Fruit fly (Drosophila melanogaster): ENCODE results near the gene CG7126.

Gene CG7126

dm6 chr3R:18261602-18262001 is 41.0 kb downstream of the CG7126 start:
- TF ChIP-seq toy (GFP tag; IDR thresholded peaks at IDR 0.05) (no peak), crol (GFP tag; IDR thresholded peaks at IDR 0.05) (peak; percentile 54), salm (tag; optimal IDR thresholded peaks at IDR 0.05) (no peak), CG7963 (GFP tag; IDR thresholded peaks at IDR 0.05; ENCODE audit: partially characterized antibody) (no peak), CG6175 (GFP tag; IDR thresholded peaks at IDR 0.05) (no peak), CG4360 (GFP tag; IDR thresholded peaks at IDR 0.05) (peak; percentile 51; the same call in 1 of the 2 replicates), CG8359 (GFP tag; optimal IDR thresholded peaks at IDR 0.05; ENCODE audit: borderline replicate concordance) (no peak), ac (GFP tag; optimal IDR thresholded peaks at IDR 0.05) (no peak), gcm2 (GFP tag; optimal IDR thresholded peaks at IDR 0.05) (no peak), lmd (GFP tag; IDR thresholded peaks at IDR 0.05) (no peak), CG31224 (GFP tag; IDR thresholded peaks at IDR 0.05) (no peak), ken (GFP tag; IDR thresholded peaks at IDR 0.05) (no peak), Lhr (GFP tag; optimal IDR thresholded peaks at IDR 0.05) (no peak), exex (tag; optimal IDR thresholded peaks at IDR 0.05) (no peak), amos (GFP tag; IDR thresholded peaks at IDR 0.05; ENCODE audit: partially characterized antibody) (no peak), CG7372 (GFP tag; IDR thresholded peaks at IDR 0.05) (no peak), Rfx (GFP tag; IDR thresholded peaks at IDR 0.05) (no peak), MTF-1 (GFP tag; optimal IDR thresholded peaks at IDR 0.05; ENCODE audit: borderline replicate concordance) (no peak), Ravus (GFP tag; IDR thresholded peaks at IDR 0.05) (no peak), dimm (GFP tag; IDR thresholded peaks at IDR 0.05) (peak; percentile 21; the same call in 1 of the 2 replicates), CG15696 (tag; optimal IDR thresholded peaks at IDR 0.05) (no peak), CG10543 (GFP tag; optimal IDR thresholded peaks at IDR 0.05) (no peak), Taf1 (GFP tag; IDR thresholded peaks at IDR 0.05) (no peak), repo (GFP tag; optimal IDR thresholded peaks at IDR 0.05) (no peak), CG16813 (GFP tag; IDR thresholded peaks at IDR 0.05; ENCODE audit: partially characterized antibody) (0 out of 3 replicates have a peak, but pooled peaks have one; percentile 35), ATbp (GFP tag; optimal IDR thresholded peaks at IDR 0.05) (no peak), Xrp1 (GFP tag; IDR thresholded peaks at IDR 0.05) (0 out of 2 replicates have a peak, but pooled peaks have one; percentile 3), gt (GFP tag; IDR thresholded peaks at IDR 0.05) (no peak), H2.0 (GFP tag; IDR thresholded peaks at IDR 0.05) (no peak), CG6813 (GFP tag; optimal IDR thresholded peaks at IDR 0.05) (no peak), pros (GFP tag; optimal IDR thresholded peaks at IDR 0.05) (peak; percentile 53), CG2678 (tag; optimal IDR thresholded peaks at IDR 0.05) (no peak), Hmr (GFP tag; optimal IDR thresholded peaks at IDR 0.05) (no peak), Tbp (GFP tag; optimal IDR thresholded peaks at IDR 0.05) (no peak), Trl (optimal IDR thresholded peaks at IDR 0.05) (peak in 1 of 2 experiments; percentile 3), Trl (GFP tag; optimal IDR thresholded peaks at IDR 0.05) (no peak), Abd-B (GFP tag; optimal IDR thresholded peaks at IDR 0.05) (no peak), da (GFP tag; optimal IDR thresholded peaks at IDR 0.05) (no peak), HmgD (GFP tag; optimal IDR thresholded peaks at IDR 0.05) (no peak), Dbx (GFP tag; IDR thresholded peaks at IDR 0.05) (no peak), dati (GFP tag; IDR thresholded peaks at IDR 0.05) (no peak), Poxn (GFP tag; IDR thresholded peaks at IDR 0.05) (no peak), pho (GFP tag; optimal IDR thresholded peaks at IDR 0.05) (no peak), nerfin-1 (tag; optimal IDR thresholded peaks at IDR 0.05) (peak; percentile 18), zfh2 (GFP tag; optimal IDR thresholded peaks at IDR 0.05) (no peak), jigr1 (GFP tag; IDR thresholded peaks at IDR 0.05) (no peak), Fer3 (tag; optimal IDR thresholded peaks at IDR 0.05) (no peak), HLHmδ (GFP tag; optimal IDR thresholded peaks at IDR 0.05) (no peak), nom (GFP tag; optimal IDR thresholded peaks at IDR 0.05) (no peak), nmo (GFP tag; optimal IDR thresholded peaks at IDR 0.05) (no peak), yki (optimal IDR thresholded peaks at IDR 0.05) (no peak)
